Fruit fly (Drosophila melanogaster) whole organism, embryonic: ENCODE results near the gene CG7519.

Source experiments
- Antp ChIP-seq: fragments of 200-800 bp; sonication (Bioruptor generic); optimal IDR thresholded peaks from 3 replicates; lab custom pipeline; 2016; ENCODE audit warnings: missing biosample characterization, missing genetic modification characterization
- Atf3 ChIP-seq: fragments of 200-800 bp; sonication (Bioruptor generic); optimal IDR thresholded peaks from 3 replicates; lab custom pipeline; 2016; ENCODE audit warnings: missing biosample characterization, missing genetic modification characterization
- BEAF-32 ChIP-seq: fragments of 200-800 bp; sonication (Bioruptor generic); optimal IDR thresholded peaks from 3 replicates; lab custom pipeline; 2017; ENCODE audit warnings: missing biosample characterization, missing genetic modification characterization, mild to moderate bottlenecking, moderate library complexity, missing genetic modification reagents
- CG10267 ChIP-seq: fragments of 200-800 bp; sonication (Bioruptor generic); optimal IDR thresholded peaks from 2 replicates; lab custom pipeline; 2018; ENCODE audit warnings: missing biosample characterization, mild to moderate bottlenecking, missing genetic modification characterization, moderate library complexity
- CG10462 ChIP-seq: fragments of 200-800 bp; sonication (Bioruptor generic); optimal IDR thresholded peaks from 2 replicates; lab custom pipeline; 2016; ENCODE audit warnings: missing biosample characterization, missing genetic modification characterization
- CG10654 ChIP-seq: fragments of 200-800 bp; sonication (Bioruptor generic); optimal IDR thresholded peaks from 2 replicates; lab custom pipeline; 2016; ENCODE audit warnings: missing biosample characterization, missing genetic modification characterization
- CG11504 ChIP-seq: fragments of 200-800 bp; sonication (Bioruptor generic); optimal IDR thresholded peaks from 3 replicates; lab custom pipeline; 2019; ENCODE audit warnings: missing biosample characterization, mild to moderate bottlenecking, missing genetic modification characterization, moderate library complexity
- CG12659 ChIP-seq: fragments of 200-800 bp; sonication (Bioruptor generic); optimal IDR thresholded peaks from 3 replicates; lab custom pipeline; 2017; ENCODE audit warnings: mild to moderate bottlenecking, missing biosample characterization, missing genetic modification reagents, missing genetic modification characterization
- CG12942 ChIP-seq: fragments of 200-800 bp; sonication (Bioruptor generic); optimal IDR thresholded peaks from 3 replicates; lab custom pipeline; 2016; ENCODE audit warnings: missing biosample characterization, missing genetic modification characterization
- CG14014 ChIP-seq: fragments of 200-800 bp; sonication (Bioruptor generic); IDR thresholded peaks from 2 replicates; pipeline ENCODE4 v1.3.6; 2022; ENCODE audit warnings: missing biosample characterization, missing genetic modification characterization
- CG14441 ChIP-seq: fragments of 200-800 bp; sonication (Bioruptor generic); IDR thresholded peaks from 2 replicates; pipeline ENCODE4 v1.3.6; 2022; ENCODE audit warnings: missing biosample characterization, missing genetic modification characterization
- CG1647 ChIP-seq: fragments of 200-800 bp; sonication (Bioruptor generic); optimal IDR thresholded peaks from 3 replicates; lab custom pipeline; 2016; ENCODE audit warnings: missing biosample characterization, missing genetic modification characterization
- CG1832 ChIP-seq: fragments of 200-800 bp; sonication (Bioruptor generic); optimal IDR thresholded peaks from 2 replicates; lab custom pipeline; 2017; ENCODE audit warnings: missing biosample characterization, mild to moderate bottlenecking, missing genetic modification characterization, inconsistent platforms
- CG2116 ChIP-seq: fragments of 200-800 bp; sonication (Bioruptor generic); optimal IDR thresholded peaks from 3 replicates; lab custom pipeline; 2018; ENCODE audit warnings: missing biosample characterization, mild to moderate bottlenecking, missing genetic modification characterization
- CG30020 ChIP-seq: fragments of 200-800 bp; optimal IDR thresholded peaks from 2 replicates; lab custom pipeline; 2019; ENCODE audit warnings: missing biosample characterization, mild to moderate bottlenecking, missing genetic modification characterization, moderate library complexity
- CG43689 ChIP-seq: fragments of 200-800 bp; sonication (Bioruptor generic); IDR thresholded peaks from 2 replicates; pipeline ENCODE4 v1.3.6; 2022; ENCODE audit warnings: missing biosample characterization, missing genetic modification characterization
- CG6683 ChIP-seq: fragments of 200-800 bp; sonication (Bioruptor generic); optimal IDR thresholded peaks from 2 replicates; lab custom pipeline; 2017; ENCODE audit warnings: missing biosample characterization, mild to moderate bottlenecking, missing genetic modification characterization, missing genetic modification reagents
- CG7745 ChIP-seq: fragments of 200-800 bp; sonication (Bioruptor generic); optimal IDR thresholded peaks from 2 replicates; lab custom pipeline; 2018; ENCODE audit warnings: missing biosample characterization, mild to moderate bottlenecking, missing genetic modification characterization, moderate library complexity
- CG7928 ChIP-seq: fragments of 200-800 bp; sonication (Bioruptor generic); optimal IDR thresholded peaks from 2 replicates; lab custom pipeline; 2017; ENCODE audit warnings: missing biosample characterization, mild to moderate bottlenecking, missing genetic modification characterization
- CG7963 ChIP-seq: fragments of 200-800 bp; sonication (Bioruptor generic); IDR thresholded peaks from 3 replicates; pipeline ENCODE4 v1.3.6; 2022; ENCODE audit warnings: missing biosample characterization, missing genetic modification characterization; ENCODE audit not compliant: partially characterized antibody
- CG8290 ChIP-seq, 3 experiments: fragments of 200-800 bp; sonication (Bioruptor generic); optimal IDR thresholded peaks; 2 replicates each; lab custom pipeline; 2016 to 2019; ENCODE audit warnings: missing biosample characterization in 3 of 3, missing genetic modification characterization in 3 of 3, mild to moderate bottlenecking in 2 of 3, moderate library complexity in 1 of 3
- CG8765 ChIP-seq: fragments of 200-800 bp; sonication (Bioruptor generic); IDR thresholded peaks from 2 replicates; pipeline ENCODE4 v1.3.6; 2022; ENCODE audit warnings: missing biosample characterization, missing genetic modification characterization
- CG9797 ChIP-seq: fragments of 200-800 bp; sonication (Bioruptor generic); optimal IDR thresholded peaks from 3 replicates; lab custom pipeline; 2018; ENCODE audit warnings: missing biosample characterization, mild to moderate bottlenecking, missing genetic modification characterization
- Dp ChIP-seq: fragments of 200-800 bp; sonication (Bioruptor generic); optimal IDR thresholded peaks from 2 replicates; lab custom pipeline; 2018; ENCODE audit warnings: missing biosample characterization, mild to moderate bottlenecking, missing genetic modification characterization, moderate library complexity
- H15 ChIP-seq: fragments of 200-800 bp; sonication (Bioruptor generic); IDR thresholded peaks from 3 replicates; pipeline ENCODE4 v1.3.6; 2022; ENCODE audit warnings: missing biosample characterization, missing genetic modification characterization
- HmgZ ChIP-seq: fragments of 200-800 bp; sonication (Bioruptor generic); optimal IDR thresholded peaks from 2 replicates; lab custom pipeline; 2018; ENCODE audit warnings: missing biosample characterization, mild to moderate bottlenecking, missing genetic modification characterization
- Poxn ChIP-seq: fragments of 200-800 bp; sonication (Bioruptor generic); IDR thresholded peaks from 2 replicates; pipeline ENCODE4 v1.3.6; 2022; ENCODE audit warnings: missing biosample characterization, missing genetic modification characterization
- Rfx ChIP-seq: fragments of 200-800 bp; sonication (Bioruptor generic); IDR thresholded peaks from 2 replicates; pipeline ENCODE4 v1.3.6; 2022; ENCODE audit warnings: missing biosample characterization, missing genetic modification characterization
- Stat92E ChIP-seq, 3 experiments: fragments of >200 bp in 2 of 3; fragments of 200-800 bp in 1 of 3; sonication (Bioruptor generic) in 1 of 3; optimal IDR thresholded peaks; 2 replicates each; lab custom pipeline; 2017 to 2019; ENCODE audit warnings: missing biosample characterization in 3 of 3, missing genetic modification characterization in 3 of 3, mild to moderate bottlenecking in 1 of 3, moderate library complexity in 1 of 3
- Usf ChIP-seq: fragments of 200-800 bp; sonication (Bioruptor generic); optimal IDR thresholded peaks from 2 replicates; lab custom pipeline; 2017; ENCODE audit warnings: missing genotype, missing biosample characterization, missing genetic modification characterization
- btn ChIP-seq: fragments of 200-800 bp; sonication (Bioruptor generic); optimal IDR thresholded peaks from 2 replicates; lab custom pipeline; 2016; ENCODE audit warnings: missing biosample characterization, missing genetic modification characterization
- cwo ChIP-seq: fragments of 200-800 bp; sonication (Bioruptor generic); optimal IDR thresholded peaks from 3 replicates; lab custom pipeline; 2017; ENCODE audit warnings: missing biosample characterization, missing genetic modification characterization, mild to moderate bottlenecking, moderate library complexity, missing genetic modification reagents
- disco-r ChIP-seq: fragments of 200-800 bp; sonication (Bioruptor generic); optimal IDR thresholded peaks from 2 replicates; lab custom pipeline; 2016; ENCODE audit warnings: missing biosample characterization, missing genetic modification characterization
- dysf ChIP-seq: fragments of 200-800 bp; sonication (Bioruptor generic); IDR thresholded peaks from 3 replicates; pipeline ENCODE4 v1.3.6; 2022; ENCODE audit warnings: missing biosample characterization, missing genetic modification characterization
- ftz-f1 ChIP-seq: fragments of 200-800 bp; sonication (Bioruptor generic); optimal IDR thresholded peaks from 2 replicates; lab custom pipeline; 2016; ENCODE audit warnings: missing biosample characterization, missing genetic modification characterization
- gt ChIP-seq: fragments of 200-800 bp; sonication (Bioruptor generic); IDR thresholded peaks from 2 replicates; pipeline ENCODE4 v1.3.6; 2022; ENCODE audit warnings: missing biosample characterization, missing genetic modification characterization
- hb ChIP-seq: fragments of 200-800 bp; sonication (Bioruptor generic); IDR thresholded peaks from 3 replicates; pipeline ENCODE4 v1.3.6; 2022; ENCODE audit warnings: missing biosample characterization, missing genetic modification characterization; ENCODE audit not compliant: partially characterized antibody
- inv ChIP-seq: fragments of 200-800 bp; sonication (Bioruptor generic); IDR thresholded peaks from 2 replicates; pipeline ENCODE4 v1.3.6; 2022; ENCODE audit warnings: missing biosample characterization, missing genetic modification characterization; ENCODE audit not compliant: partially characterized antibody
- nom ChIP-seq: fragments of 200-800 bp; sonication (Bioruptor generic); optimal IDR thresholded peaks from 2 replicates; lab custom pipeline; 2017; ENCODE audit warnings: missing biosample characterization, missing genetic modification characterization, mild to moderate bottlenecking, moderate library complexity, missing genetic modification reagents
- onecut ChIP-seq: fragments of 200-800 bp; sonication (Bioruptor generic); IDR thresholded peaks from 2 replicates; pipeline ENCODE4 v1.3.6; 2022; ENCODE audit warnings: missing biosample characterization, missing genetic modification characterization
- pnt ChIP-seq: fragments of 200-800 bp; sonication (Bioruptor generic); optimal IDR thresholded peaks from 3 replicates; lab custom pipeline; 2016; ENCODE audit warnings: missing biosample characterization, missing genetic modification characterization
- sim ChIP-seq: fragments of 200-800 bp; sonication (Bioruptor generic); IDR thresholded peaks from 2 replicates; pipeline ENCODE4 v1.3.6; 2022; ENCODE audit warnings: missing biosample characterization, missing genetic modification characterization
- slbo ChIP-seq: fragments of 200-800 bp; sonication (Bioruptor generic); IDR thresholded peaks from 2 replicates; pipeline ENCODE4 v1.3.6; 2022; ENCODE audit warnings: missing biosample characterization, missing genetic modification characterization
- sr ChIP-seq: fragments of 200-800 bp; sonication (Bioruptor generic); IDR thresholded peaks from 3 replicates; pipeline ENCODE4 v1.3.6; 2022; ENCODE audit warnings: missing biosample characterization, missing genetic modification characterization
- stwl ChIP-seq: fragments of 200-800 bp; sonication (Bioruptor generic); optimal IDR thresholded peaks from 3 replicates; lab custom pipeline; 2018; ENCODE audit warnings: missing biosample characterization, mild to moderate bottlenecking, missing genetic modification characterization, moderate library complexity
- tna ChIP-seq: fragments of 200-800 bp; sonication (Bioruptor generic); IDR thresholded peaks from 2 replicates; pipeline ENCODE4 v1.3.6; 2022; ENCODE audit warnings: missing biosample characterization, missing genetic modification characterization; ENCODE audit not compliant: partially characterized antibody
- zfh2 ChIP-seq: fragments of 200-800 bp; sonication (Bioruptor generic); optimal IDR thresholded peaks from 2 replicates; lab custom pipeline; 2016; ENCODE audit warnings: missing biosample characterization, missing genetic modification characterization

Gene CG7519

DNA sequence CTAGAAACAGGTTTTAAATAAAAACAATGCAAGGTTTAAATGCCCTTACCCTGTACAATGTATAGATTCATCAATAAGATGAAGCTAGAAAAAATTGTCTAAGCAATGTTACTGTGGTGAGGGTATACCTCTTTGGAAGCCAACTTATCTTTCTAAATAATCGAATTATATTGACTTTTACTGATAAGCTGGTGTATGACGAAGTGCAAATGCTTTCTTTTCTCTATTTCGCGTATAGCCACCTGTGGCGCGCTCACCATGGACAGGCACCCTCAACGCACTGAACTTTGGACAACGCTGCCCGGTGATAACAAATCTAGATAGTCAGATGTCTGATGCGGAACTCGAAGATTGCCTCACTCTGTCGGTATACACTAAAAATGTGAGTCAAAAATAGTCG lies 9.0 kb downstream of the CG7519 start (continued):
- TF ChIP-seq btn (GFP tag; lab: Kevin White, UChicago) = no peak
- TF ChIP-seq CG1647 (GFP tag; lab: Kevin White, UChicago) = no peak
- no peak for TF ChIP-seq CG7928
- no peak for TF ChIP-seq hb (GFP tag; lab: Robert Waterston, UW)
- TF ChIP-seq sim = no peak
- no peak for TF ChIP-seq sr (GFP tag; lab: Robert Waterston, UW)

DNA sequence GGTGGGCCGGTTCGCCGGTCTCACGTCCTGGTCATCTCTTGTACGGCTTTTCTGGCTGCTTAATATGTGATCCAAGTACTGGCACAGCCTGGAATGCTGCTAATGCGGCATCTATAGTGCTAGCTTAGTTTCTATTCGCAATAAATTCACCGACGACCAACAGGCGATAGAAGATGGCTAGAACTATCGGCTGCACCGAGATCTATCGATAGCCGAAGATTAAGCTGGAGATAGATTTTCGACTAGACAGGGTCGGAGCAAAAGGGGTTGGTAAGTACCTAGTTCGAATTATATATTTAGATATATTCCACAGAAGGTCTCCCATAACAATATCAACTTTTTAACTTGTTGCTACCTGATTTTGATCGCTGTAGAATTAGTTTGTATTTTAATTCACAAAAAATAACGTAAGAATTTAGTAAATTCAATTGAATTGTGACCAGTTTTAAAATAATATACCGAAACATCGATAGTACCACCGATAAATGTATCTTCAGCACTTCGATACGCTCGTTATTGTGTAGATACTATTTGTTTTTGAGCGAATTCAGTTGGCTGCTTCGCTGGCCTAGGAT lies 14.6 kb downstream of the CG7519 start, which contains the start of the genes Glg1 and M6:
TSS of gene Glg1 (minus strand) at position 185 of the 575 bp plus-strand sequence.
TSS of gene M6 (plus strand) at position 499 of the 575 bp plus-strand sequence.
- peak; percentile 72 for TF ChIP-seq HmgZ (tag; lab: Kevin White, UChicago)
- TF ChIP-seq onecut = peak; percentile 58
- TF ChIP-seq zfh2 (GFP tag; lab: Kevin White, UChicago) = peak; percentile 76
- TF ChIP-seq CG6683 (GFP tag; lab: Kevin White, UChicago) = peak; percentile 8
- peak; percentile 85 for TF ChIP-seq Rfx (GFP tag; lab: Robert Waterston, UW)
- TF ChIP-seq inv (GFP tag; lab: Robert Waterston, UW) = peak; percentile 92
- peak; percentile 37 for TF ChIP-seq pnt (GFP tag; lab: Kevin White, UChicago)
- TF ChIP-seq slbo (GFP tag; lab: Robert Waterston, UW) = peak; percentile 85
- peak; percentile 55; the same call in 2 of the 3 replicates for TF ChIP-seq dysf
- TF ChIP-seq CG12659 (GFP tag; lab: Kevin White, UChicago) = peak; percentile 86
- no peak for TF ChIP-seq gt (GFP tag; lab: Robert Waterston, UW)
- TF ChIP-seq CG7745 (tag; lab: Kevin White, UChicago) = no peak
- no peak for TF ChIP-seq nom
- TF ChIP-seq Usf (GFP tag; lab: Kevin White, UChicago) = peak; percentile 19
- TF ChIP-seq CG8290 (GFP tag; optimal IDR thresholded peaks at IDR 0.05; lab: Kevin White, UChicago) = peak; percentile 62
- TF ChIP-seq CG8290 (tag; optimal IDR thresholded peaks at IDR 0.05; lab: Kevin White, UChicago) = peak; percentile 63 to 74
- TF ChIP-seq CG11504 (tag; lab: Kevin White, UChicago) = peak; percentile 81
- peak; percentile 38; the same call in 1 of the 2 replicates for TF ChIP-seq CG14441 (GFP tag; lab: Robert Waterston, UW)
- peak; percentile 32 for TF ChIP-seq Atf3 (GFP tag; lab: Kevin White, UChicago)
- peak; percentile 38 for TF ChIP-seq CG10462 (GFP tag; lab: Kevin White, UChicago)
- TF ChIP-seq CG43689 (GFP tag; lab: Robert Waterston, UW) = no peak
- TF ChIP-seq CG1832 (GFP tag; lab: Kevin White, UChicago) = no peak
- TF ChIP-seq H15 (GFP tag; lab: Robert Waterston, UW) = peak; percentile 29; the same call in 1 of the 3 replicates
- peak; percentile 55 for TF ChIP-seq CG10654 (GFP tag; lab: Kevin White, UChicago)
- peak; percentile 47 for TF ChIP-seq cwo (GFP tag; lab: Kevin White, UChicago)
- peak; percentile 80 for TF ChIP-seq CG2116 (GFP tag; lab: Kevin White, UChicago)
- TF ChIP-seq disco-r (GFP tag; lab: Kevin White, UChicago) = no peak
- no peak for TF ChIP-seq CG8765 (GFP tag; lab: Robert Waterston, UW)
- TF ChIP-seq CG10267 = peak; percentile 70
- TF ChIP-seq CG14014 (GFP tag; lab: Robert Waterston, UW) = peak; percentile 49; the same call in 1 of the 2 replicates
- TF ChIP-seq tna (GFP tag; lab: Robert Waterston, UW) = peak; percentile 94
- TF ChIP-seq BEAF-32 (GFP tag; lab: Kevin White, UChicago) = peak; percentile 97
- TF ChIP-seq CG12942 (GFP tag; lab: Kevin White, UChicago) = peak; percentile 46
- peak in 1 of 3 experiments; percentile 53 for TF ChIP-seq Stat92E (GFP tag; optimal IDR thresholded peaks at IDR 0.05; lab: Kevin White, UChicago)
- TF ChIP-seq Dp (GFP tag; lab: Kevin White, UChicago) = peak; percentile 33
- TF ChIP-seq stwl (tag; lab: Kevin White, UChicago) = peak; percentile 49
- no peak for TF ChIP-seq Poxn (GFP tag; lab: Robert Waterston, UW)
- TF ChIP-seq Antp (GFP tag; lab: Kevin White, UChicago) = peak; percentile 64
- TF ChIP-seq CG9797 = peak; percentile 37
- TF ChIP-seq CG1647 (GFP tag; lab: Kevin White, UChicago) = peak; percentile 42
- TF ChIP-seq ftz-f1 = peak; percentile 12
- peak; percentile 75 for TF ChIP-seq CG30020 (tag; lab: Kevin White, UChicago)
- TF ChIP-seq CG7963 (GFP tag; lab: Robert Waterston, UW) = peak; percentile 90
- peak; percentile 90 for TF ChIP-seq hb (GFP tag; lab: Robert Waterston, UW)
